Worm (Caenorhabditis elegans) whole organism, L2 larva: ENCODE measurements around the gene sel-11.

Source experiments
- ZK546.5 ChIP-seq: sonication (generic microtip); optimal IDR thresholded peaks from 2 replicates; lab custom pipeline; 2017; ENCODE audit warnings: missing biosample characterization, missing genetic modification characterization
- ama-1 ChIP-seq: fragments of 150-350 bp; optimal IDR thresholded peaks from 2 replicates; lab custom pipeline; 2018; ENCODE audit warnings: inconsistent platforms
- crh-2 ChIP-seq: sonication (generic microtip); optimal IDR thresholded peaks from 2 replicates; lab custom pipeline; 2017; ENCODE audit warnings: missing biosample characterization, missing genetic modification characterization
- elt-1 ChIP-seq: fragments of 150-350 bp; optimal IDR thresholded peaks from 2 replicates; lab custom pipeline; 2014; ENCODE audit warnings: missing biosample characterization, missing genetic modification characterization
- lin-13 ChIP-seq: fragments of 150-350 bp; optimal IDR thresholded peaks from 2 replicates; lab custom pipeline; 2014; ENCODE audit warnings: missing biosample characterization, missing genetic modification reagents, missing genetic modification characterization
- mdl-1 ChIP-seq, 2 experiments: fragments of 150-350 bp in 1 of 2; sonication (generic microtip) in 1 of 2; optimal IDR thresholded peaks; 2 replicates each; lab custom pipeline; 2017; ENCODE audit warnings: missing biosample characterization in 2 of 2, missing genetic modification characterization in 2 of 2
- nhr-21 ChIP-seq: fragments of 150-350 bp; optimal IDR thresholded peaks from 2 replicates; lab custom pipeline; 2014; ENCODE audit warnings: missing biosample characterization, missing genetic modification characterization
- nhr-25 ChIP-seq: fragments of 150-350 bp; sonication (generic microtip); optimal IDR thresholded peaks from 3 replicates; lab custom pipeline; 2014; ENCODE audit warnings: missing biosample characterization, missing genetic modification characterization
- skn-1 ChIP-seq: sonication (generic microtip); optimal IDR thresholded peaks from 2 replicates; lab custom pipeline; 2017; ENCODE audit warnings: missing biosample characterization, missing genetic modification characterization
- snpc-4 ChIP-seq: fragments of 150-350 bp; optimal IDR thresholded peaks from 2 replicates; lab custom pipeline; 2014; ENCODE audit warnings: missing biosample characterization, missing genetic modification characterization
- unc-55 ChIP-seq: fragments of 150-350 bp; sonication (generic microtip); optimal IDR thresholded peaks from 3 replicates; lab custom pipeline; 2014; ENCODE audit warnings: missing biosample characterization, missing genetic modification reagents, missing genetic modification characterization
- unc-62 ChIP-seq: fragments of 150-350 bp; optimal IDR thresholded peaks from 2 replicates; lab custom pipeline; 2014; ENCODE audit warnings: missing biosample characterization, missing genetic modification reagents, missing genetic modification characterization

- peak; percentile 57 for TF ChIP-seq skn-1 (tag; lab: Kevin White, UChicago)
- TF ChIP-seq lin-13 (GFP tag; lab: Kevin White, UChicago), result peak; percentile 86
- peak; percentile 90 for TF ChIP-seq nhr-21 (tag; lab: Kevin White, UChicago)
- no peak for TF ChIP-seq ama-1 (lab: Kevin White, UChicago)
- TF ChIP-seq ZK546.5, result peak; percentile 30
- TF ChIP-seq unc-62, result peak; percentile 5
- TF ChIP-seq mdl-1 (tag; optimal IDR thresholded peaks at IDR 0.05; lab: Kevin White, UChicago), result peak; percentile 23 to 73
- peak; percentile 45 for TF ChIP-seq snpc-4 (tag; lab: Kevin White, UChicago)
- peak; percentile 95 for TF ChIP-seq crh-2
- peak; percentile 93 for TF ChIP-seq unc-55
- no peak for TF ChIP-seq elt-1 (tag; lab: Kevin White, UChicago)
- peak; percentile 95 for TF ChIP-seq nhr-25
These were observed 2.7 kb upstream of the sel-11 start, which contains the start of the genes F55A11.1 and syx-5 for ce11 chrV:11764373-11764954.
